Worm (Caenorhabditis elegans) whole organism, late embryonic: ENCODE data around the gene srj-18.

ENCODE experiments used
- C38D4.7 ChIP-seq: fragments of 200-800 bp; sonication (Bioruptor generic); optimal IDR thresholded peaks from 2 replicates; lab custom pipeline; 2018; ENCODE audit warnings: mild to moderate bottlenecking, missing genetic modification characterization, moderate library complexity, missing compliant biosample characterization
- Y22D7AL.16 ChIP-seq: sonication (generic microtip); optimal IDR thresholded peaks from 2 replicates; lab custom pipeline; 2016; ENCODE audit warnings: missing genetic modification characterization, missing compliant biosample characterization
- ama-1 ChIP-seq: fragments of 150-350 bp; optimal IDR thresholded peaks from 2 replicates; lab custom pipeline; 2014
- ceh-14 ChIP-seq: sonication (generic microtip); optimal IDR thresholded peaks from 2 replicates; lab custom pipeline; 2016; ENCODE audit warnings: missing genotype, missing genetic modification characterization, missing compliant biosample characterization
- ceh-48 ChIP-seq: sonication (generic microtip); optimal IDR thresholded peaks from 2 replicates; lab custom pipeline; 2016; ENCODE audit warnings: missing genetic modification characterization, inconsistent platforms, missing compliant biosample characterization
- elt-4 ChIP-seq: sonication (generic microtip); optimal IDR thresholded peaks from 2 replicates; lab custom pipeline; 2016; ENCODE audit warnings: missing genetic modification characterization, missing compliant biosample characterization
- pha-4 ChIP-seq: fragments of 150-350 bp; optimal IDR thresholded peaks from 2 replicates; lab custom pipeline; 2018; ENCODE audit warnings: missing biosample characterization, missing genetic modification reagents, missing genetic modification characterization
- rnt-1 ChIP-seq: sonication (generic microtip); optimal IDR thresholded peaks from 2 replicates; lab custom pipeline; 2016; ENCODE audit warnings: missing genetic modification characterization, missing compliant biosample characterization
- tbx-2 ChIP-seq: sonication (generic microtip); optimal IDR thresholded peaks from 2 replicates; lab custom pipeline; 2016; ENCODE audit warnings: missing genetic modification characterization, missing compliant biosample characterization
- unc-3 ChIP-seq, 2 experiments: fragments of 200-800 bp in 1 of 2; sonication (Bioruptor generic) in 1 of 2; sonication (generic microtip) in 1 of 2; conservative IDR thresholded peaks in 1 of 2; optimal IDR thresholded peaks in 1 of 2; 2 replicates each; pipeline versions ENCODE4 v1.3.6 to Lab custom; 2016 to 2022; ENCODE audit warnings: missing compliant biosample characterization in 2 of 2, missing genetic modification characterization in 2 of 2, missing genetic modification reagents in 1 of 2
- zip-5 ChIP-seq: sonication (generic microtip); optimal IDR thresholded peaks from 2 replicates; lab custom pipeline; 2016; ENCODE audit warnings: missing genetic modification characterization, missing compliant biosample characterization

- no peak for TF ChIP-seq tbx-2 (tag; lab: Kevin White, UChicago)
- no peak for TF ChIP-seq pha-4 (tag; lab: Kevin White, UChicago)
- TF ChIP-seq C38D4.7 (GFP tag; lab: Kevin White, UChicago): no peak
- no peak for TF ChIP-seq ama-1
- TF ChIP-seq unc-3 (GFP tag; conservative IDR thresholded peaks at IDR 0.05; lab: Robert Waterston, UW): no peak
- TF ChIP-seq unc-3 (tag; optimal IDR thresholded peaks at IDR 0.05; lab: Kevin White, UChicago): no peak
- TF ChIP-seq ceh-14 (tag; lab: Kevin White, UChicago): no peak
- TF ChIP-seq ceh-48 (tag; lab: Kevin White, UChicago): no peak
- no peak for TF ChIP-seq zip-5
- TF ChIP-seq Y22D7AL.16 (tag; lab: Kevin White, UChicago): no peak
- no peak for TF ChIP-seq rnt-1 (tag; lab: Kevin White, UChicago)
- TF ChIP-seq elt-4 (tag; lab: Kevin White, UChicago): no peak
These were observed 27.8 kb downstream of the srj-18 start for ce11 chrV:2801955-2802354.
